Fruit fly (Drosophila melanogaster) whole organism, wandering third instar larva: ENCODE results near the gene CG46313.

Experiments used
- Abd-B ChIP-seq: fragments of >200 bp; optimal IDR thresholded peaks from 2 replicates; lab custom pipeline; 2017; ENCODE audit warnings: missing biosample characterization, missing genetic modification characterization
- CG32264 ChIP-seq: fragments of 200-800 bp; sonication (Bioruptor generic); optimal IDR thresholded peaks from 2 replicates; lab custom pipeline; 2016; ENCODE audit warnings: missing biosample characterization, missing genetic modification characterization
- CG9705 ChIP-seq: fragments of 200-800 bp; sonication (Bioruptor generic); optimal IDR thresholded peaks from 2 replicates; lab custom pipeline; 2018; ENCODE audit warnings: missing biosample characterization, mild to moderate bottlenecking, missing genetic modification characterization
- Dfd ChIP-seq: fragments of >200 bp; optimal IDR thresholded peaks from 2 replicates; lab custom pipeline; 2017; ENCODE audit warnings: missing biosample characterization, missing genetic modification characterization
- Dif ChIP-seq: fragments of 200-275, 200-300 bp; sonication (Bioruptor generic); optimal IDR thresholded peaks from 2 replicates; lab custom pipeline; 2018; ENCODE audit warnings: missing biosample characterization, missing genetic modification characterization; ENCODE audit not compliant: partially characterized antibody
- GATAd ChIP-seq: sonication (Bioruptor generic); optimal IDR thresholded peaks from 2 replicates; lab custom pipeline; 2016; ENCODE audit warnings: missing biosample characterization, missing genetic modification characterization
- HLH106 ChIP-seq: fragments of 200-800 bp; optimal IDR thresholded peaks from 3 replicates; lab custom pipeline; 2019; ENCODE audit warnings: missing biosample characterization, mild to moderate bottlenecking, missing genetic modification characterization, moderate library complexity
- Hr83 ChIP-seq: fragments of 200-300 bp; sonication (Bioruptor generic); optimal IDR thresholded peaks from 2 replicates; lab custom pipeline; 2016; ENCODE audit warnings: missing biosample characterization, mild to moderate bottlenecking, missing genetic modification characterization, moderate library complexity; ENCODE audit not compliant: poor library complexity, severe bottlenecking
- Jra ChIP-seq: sonication (Bioruptor generic); optimal IDR thresholded peaks from 2 replicates; lab custom pipeline; 2016; ENCODE audit warnings: missing biosample characterization, missing genetic modification characterization
- N ChIP-seq: fragments of >200 bp; optimal IDR thresholded peaks from 2 replicates; lab custom pipeline; 2018; ENCODE audit warnings: missing biosample characterization, missing external identifiers, missing genetic modification characterization
- OdsH ChIP-seq: fragments of 200-800 bp; sonication (Bioruptor generic); optimal IDR thresholded peaks from 2 replicates; lab custom pipeline; 2016; ENCODE audit warnings: missing biosample characterization, mild to moderate bottlenecking, missing genetic modification characterization
- Rel ChIP-seq, 2 experiments: fragments of 200-800 bp; sonication (Bioruptor generic) in 1 of 2; optimal IDR thresholded peaks; 2 replicates in 1 of 2; 3 replicates in 1 of 2; lab custom pipeline; 2016 to 2019; ENCODE audit warnings: mild to moderate bottlenecking in 2 of 2, missing biosample characterization in 2 of 2, missing genetic modification characterization in 2 of 2, moderate library complexity in 1 of 2
- Sp1 ChIP-seq: fragments of 200-800 bp; sonication (Bioruptor generic); optimal IDR thresholded peaks from 3 replicates; lab custom pipeline; 2019; ENCODE audit warnings: missing biosample characterization, mild to moderate bottlenecking, missing genetic modification characterization, moderate library complexity
- Vsx2 ChIP-seq: fragments of 200-300, 225-300 bp; sonication (Bioruptor generic); optimal IDR thresholded peaks from 2 replicates; lab custom pipeline; 2018; ENCODE audit warnings: missing biosample characterization, missing genetic modification characterization; ENCODE audit not compliant: partially characterized antibody
- br ChIP-seq: fragments of 200-800 bp; sonication (Bioruptor generic); optimal IDR thresholded peaks from 2 replicates; lab custom pipeline; 2016; ENCODE audit warnings: missing biosample characterization, missing genetic modification characterization
- dl ChIP-seq, 2 experiments: fragments of 175-275, 200-275 bp in 1 of 2; fragments of 200-275 bp in 1 of 2; sonication (Bioruptor generic); optimal IDR thresholded peaks; lab custom pipeline; 2018; ENCODE audit warnings: mild to moderate bottlenecking in 2 of 2, missing biosample characterization in 2 of 2, missing genetic modification characterization in 2 of 2, moderate library complexity in 2 of 2; ENCODE audit not compliant: partially characterized antibody in 2 of 2, insufficient read depth in 1 of 2
- foxo ChIP-seq, 2 experiments: fragments of 200-800 bp; sonication (Bioruptor generic); optimal IDR thresholded peaks; 2 replicates in 1 of 2; 3 replicates in 1 of 2; lab custom pipeline; 2016 to 2017; ENCODE audit warnings: missing biosample characterization in 2 of 2, missing genetic modification characterization in 2 of 2
- fru ChIP-seq: fragments of 200-800 bp; sonication (Bioruptor generic); optimal IDR thresholded peaks from 3 replicates; lab custom pipeline; 2016; ENCODE audit warnings: missing biosample characterization, mild to moderate bottlenecking, missing genetic modification characterization
- h ChIP-seq: fragments of 200-800 bp; sonication (Bioruptor generic); optimal IDR thresholded peaks from 3 replicates; lab custom pipeline; 2016; ENCODE audit warnings: missing biosample characterization, mild to moderate bottlenecking, missing genetic modification characterization
- jim ChIP-seq: fragments of 175-275, 200-325 bp; sonication (Bioruptor generic); optimal IDR thresholded peaks from 2 replicates; lab custom pipeline; 2016; ENCODE audit warnings: missing biosample characterization, mild to moderate bottlenecking, missing genetic modification characterization
- lola ChIP-seq: fragments of >200 bp; optimal IDR thresholded peaks from 2 replicates; lab custom pipeline; 2017; ENCODE audit warnings: missing biosample characterization, missing genetic modification characterization
- pan ChIP-seq: fragments of >200 bp; optimal IDR thresholded peaks from 2 replicates; lab custom pipeline; 2017
- psq ChIP-seq: fragments of 200-800 bp; sonication (Bioruptor generic); optimal IDR thresholded peaks from 3 replicates; lab custom pipeline; 2017; ENCODE audit warnings: missing biosample characterization, mild to moderate bottlenecking, missing genetic modification characterization, moderate library complexity
- rgr ChIP-seq: fragments of 200-800 bp; sonication (Bioruptor generic); optimal IDR thresholded peaks from 3 replicates; lab custom pipeline; 2016; ENCODE audit warnings: missing biosample characterization, mild to moderate bottlenecking, missing genetic modification characterization
- sage ChIP-seq: fragments of 200-800 bp; sonication (Bioruptor generic); optimal IDR thresholded peaks from 2 replicates; lab custom pipeline; 2016; ENCODE audit warnings: missing biosample characterization, mild to moderate bottlenecking, missing genetic modification characterization
- tai ChIP-seq: sonication (Bioruptor generic); optimal IDR thresholded peaks from 2 replicates; lab custom pipeline; 2016; ENCODE audit warnings: missing biosample characterization, missing genetic modification characterization
- usp ChIP-seq: fragments of >200 bp; optimal IDR thresholded peaks from 2 replicates; lab custom pipeline; 2017; ENCODE audit warnings: missing biosample characterization, missing genetic modification characterization
- woc ChIP-seq: sonication (Bioruptor generic); optimal IDR thresholded peaks from 2 replicates; lab custom pipeline; 2016; ENCODE audit warnings: missing biosample characterization, mild to moderate bottlenecking, missing genetic modification characterization

The CG46313 gene

dm6 chr3R:26968313-26968605 is 10.1 kb upstream of the CG46313 start:
- TF ChIP-seq foxo (GFP tag; optimal IDR thresholded peaks at IDR 0.05; lab: Kevin White, UChicago) (peak in 1 of 2 experiments; percentile 35), rgr (GFP tag; lab: Kevin White, UChicago) (peak; percentile 16), h (GFP tag; lab: Kevin White, UChicago) (no peak), psq (GFP tag; lab: Kevin White, UChicago) (peak; percentile 45), Sp1 (GFP tag; lab: Kevin White, UChicago) (no peak)
- TF ChIP-seq, all 38 proteins: peak for 3

DNA sequence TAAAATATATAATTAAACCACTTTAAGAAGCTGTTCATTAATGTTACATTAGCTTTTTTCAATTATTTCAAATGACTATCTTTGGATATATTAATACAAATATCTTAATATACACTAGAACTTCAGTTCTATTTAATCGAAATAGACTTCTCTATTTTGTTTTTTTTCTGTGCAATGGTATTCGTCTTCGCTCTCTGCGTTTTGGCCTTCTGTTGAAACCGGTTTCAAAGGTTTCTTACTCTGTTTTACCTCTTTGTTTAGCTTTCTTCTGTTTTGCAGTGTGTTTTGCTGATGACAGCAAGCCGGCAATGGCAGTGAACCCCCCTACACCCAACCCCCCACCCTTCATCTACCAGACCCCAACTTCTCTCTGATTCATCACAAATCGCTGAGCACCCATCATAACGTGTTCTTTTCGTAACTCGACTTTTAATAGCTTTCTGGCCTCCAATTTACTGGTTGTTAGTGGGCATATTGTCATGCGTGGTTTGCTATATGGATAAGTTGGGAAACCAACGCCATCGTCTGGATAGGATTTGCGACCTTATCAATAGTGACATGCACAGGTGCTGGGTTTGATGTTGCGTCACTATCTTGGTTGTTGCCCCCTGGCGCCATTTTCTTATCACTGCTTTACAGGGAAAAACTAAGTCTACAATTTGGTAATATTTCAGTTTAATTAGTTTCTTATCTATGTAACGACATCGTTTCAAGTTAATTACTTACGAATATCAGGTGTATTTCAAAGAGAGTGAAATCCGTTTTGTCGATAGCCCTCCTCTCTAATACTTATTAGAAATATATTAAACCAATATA is 9.3 kb upstream of the CG46313 start:
- TF ChIP-seq Jra (no peak), Rel (GFP tag; optimal IDR thresholded peaks at IDR 0.05; lab: Kevin White, UChicago) (no peak), Rel (tag; optimal IDR thresholded peaks at IDR 0.05; lab: Kevin White, UChicago) (peak; percentile 83), foxo (GFP tag; optimal IDR thresholded peaks at IDR 0.05; lab: Kevin White, UChicago) (no peak), Dif (peak; percentile 26), CG9705 (GFP tag; lab: Kevin White, UChicago) (no peak), CG32264 (no peak), Vsx2 (GFP tag; lab: Kevin White, UChicago) (no peak), Hr83 (GFP tag; lab: Kevin White, UChicago) (no peak), usp (GFP tag; lab: Kevin White, UChicago) (no peak), sage (no peak), HLH106 (tag; lab: Kevin White, UChicago) (no peak), woc (GFP tag; lab: Kevin White, UChicago) (peak; percentile 6), psq (GFP tag; lab: Kevin White, UChicago) (peak; percentile 84), Sp1 (GFP tag; lab: Kevin White, UChicago) (no peak), Dfd (GFP tag; lab: Kevin White, UChicago) (no peak), rgr (GFP tag; lab: Kevin White, UChicago) (peak; percentile 10), h (GFP tag; lab: Kevin White, UChicago) (no peak), fru (GFP tag; lab: Kevin White, UChicago) (no peak)

DNA sequence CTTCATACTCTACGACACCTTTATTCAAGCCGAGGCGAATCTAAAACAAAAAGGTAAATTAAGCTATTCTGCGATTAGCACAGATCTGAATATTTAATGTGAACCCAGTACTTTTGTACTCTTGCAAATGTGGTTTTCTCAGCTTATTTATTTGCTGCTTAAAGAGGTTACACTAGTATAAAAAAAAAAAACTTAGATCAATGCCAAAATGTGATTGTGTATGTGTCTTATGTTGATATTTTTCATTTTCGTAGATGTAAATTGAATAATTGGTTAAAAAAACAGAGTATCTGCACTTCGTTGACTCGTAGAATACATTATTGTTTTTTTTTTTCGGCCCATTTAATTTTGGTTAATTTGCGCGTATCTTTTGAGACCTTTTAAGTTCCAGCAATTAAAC is 8.6 kb upstream of the CG46313 start:
- TF ChIP-seq CG32264 (no peak), Dfd (GFP tag; lab: Kevin White, UChicago) (no peak), foxo (GFP tag; optimal IDR thresholded peaks at IDR 0.05; lab: Kevin White, UChicago) (no peak), Rel (GFP tag; optimal IDR thresholded peaks at IDR 0.05; lab: Kevin White, UChicago) (no peak), Rel (tag; optimal IDR thresholded peaks at IDR 0.05; lab: Kevin White, UChicago) (no peak), Hr83 (GFP tag; lab: Kevin White, UChicago) (no peak), N (GFP tag; lab: Kevin White, UChicago) (no peak)
- TF ChIP-seq, all 38 proteins: peak for 0

- TF ChIP-seq psq (GFP tag; lab: Kevin White, UChicago) (peak; percentile 87), jim (peak; percentile 21), Dfd (GFP tag; lab: Kevin White, UChicago) (no peak), dl (GFP tag; optimal IDR thresholded peaks at IDR 0.05; lab: Kevin White, UChicago; ENCODE audit: insufficient read depth in 1 of 2, partially characterized antibody in 2 of 2) (peak; percentile 88 to 93), lola (GFP tag; lab: Kevin White, UChicago) (no peak), CG32264 (no peak), Hr83 (GFP tag; lab: Kevin White, UChicago) (peak; percentile 37), foxo (GFP tag; optimal IDR thresholded peaks at IDR 0.05; lab: Kevin White, UChicago) (peak in 1 of 2 experiments; percentile 14), Dif (peak; percentile 96), fru (GFP tag; lab: Kevin White, UChicago) (no peak), h (GFP tag; lab: Kevin White, UChicago) (peak; percentile 67), Vsx2 (GFP tag; lab: Kevin White, UChicago) (peak; percentile 77)
These were observed 1.9 kb downstream of the CG46313 start for dm6 chr3R:26980282-26980691.

DNA sequence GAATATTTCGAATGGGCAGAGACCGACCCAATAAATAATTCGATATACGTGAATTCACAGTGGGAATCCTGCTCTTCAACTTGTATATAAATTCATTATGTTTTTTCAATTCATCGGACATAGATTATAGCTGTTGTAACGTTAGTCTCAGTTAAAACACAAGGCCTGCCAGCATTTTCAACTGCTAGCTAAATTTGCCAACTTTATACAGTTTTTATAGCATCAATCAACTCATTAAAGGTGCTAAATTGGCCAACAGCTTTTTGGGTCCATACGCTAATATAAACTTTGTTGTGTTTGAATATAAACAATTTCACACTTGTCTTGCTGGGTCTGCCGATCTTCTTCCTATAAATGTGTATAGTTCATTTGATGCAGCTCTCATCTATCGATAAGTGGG is 3.8 kb downstream of the CG46313 start:
- TF ChIP-seq usp (GFP tag; lab: Kevin White, UChicago) (no peak), Jra (no peak), Dfd (GFP tag; lab: Kevin White, UChicago) (no peak), pan (lab: Kevin White, UChicago) (no peak), OdsH (GFP tag; lab: Kevin White, UChicago) (no peak), HLH106 (tag; lab: Kevin White, UChicago) (no peak), jim (no peak), Abd-B (GFP tag; lab: Kevin White, UChicago) (no peak), tai (GFP tag; lab: Kevin White, UChicago) (no peak), br (GFP tag; lab: Kevin White, UChicago) (no peak), GATAd (GFP tag; lab: Kevin White, UChicago) (no peak), Sp1 (GFP tag; lab: Kevin White, UChicago) (no peak)
